Worm (Caenorhabditis elegans) whole organism, midembryonic: ENCODE measurements around the gene Y37E11AL.3.

Experiments used
- T22C8.4 ChIP-seq: fragments of 200-800 bp; sonication (Bioruptor generic); IDR thresholded peaks from 2 replicates; pipeline ENCODE4 v1.3.6; 2022; ENCODE audit warnings: missing genetic modification characterization, missing compliant biosample characterization
- flt-1 ChIP-seq: fragments of 200-800 bp; sonication (Bioruptor generic); IDR thresholded peaks from 2 replicates; pipeline ENCODE4 v1.3.6; 2022; ENCODE audit warnings: missing genetic modification characterization, missing compliant biosample characterization
- ref-1 ChIP-seq: fragments of 200-800 bp; sonication (Bioruptor generic); conservative IDR thresholded peaks from 2 replicates; pipeline ENCODE4 v1.3.6; 2022; ENCODE audit warnings: missing genetic modification reagents, missing genetic modification characterization, missing compliant biosample characterization
- tab-1 ChIP-seq: fragments of 200-800 bp; sonication (Bioruptor generic); IDR thresholded peaks from 2 replicates; pipeline ENCODE4 v1.3.6; 2022; ENCODE audit warnings: missing genetic modification characterization, missing compliant biosample characterization
- ztf-23 ChIP-seq: fragments of 200-800 bp; sonication (Bioruptor generic); IDR thresholded peaks from 2 replicates; pipeline ENCODE4 v1.3.6; 2022; ENCODE audit warnings: missing genetic modification reagents, missing genetic modification characterization, missing compliant biosample characterization

DNA sequence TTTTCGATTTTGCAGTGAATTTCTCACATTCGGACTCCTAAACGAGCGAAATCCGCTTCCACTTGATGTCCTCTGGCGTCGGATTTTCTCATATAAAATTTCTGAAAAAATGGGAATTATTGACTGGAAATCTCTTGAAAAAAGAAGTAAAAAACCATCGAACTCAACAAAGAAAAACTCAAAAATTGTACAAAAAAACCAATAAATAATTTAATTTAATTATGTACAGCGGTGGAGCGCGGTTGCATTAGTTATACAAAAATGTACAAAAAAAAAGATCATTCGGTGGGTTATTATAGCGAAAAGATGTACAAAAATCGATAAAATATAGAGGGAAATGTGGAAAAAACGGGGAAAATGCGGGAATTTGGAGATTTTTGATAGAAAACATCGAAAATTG is 28.0 kb downstream of the Y37E11AL.3 start, which contains the start of gene Y37E11AM.4:
- TF ChIP-seq ref-1 = no peak
- TF ChIP-seq ztf-23 (GFP tag; lab: Robert Waterston, UW) = no peak
- TF ChIP-seq flt-1 (GFP tag; lab: Robert Waterston, UW) = no peak
- TF ChIP-seq tab-1 = no peak
- no peak for TF ChIP-seq T22C8.4 (GFP tag; lab: Robert Waterston, UW)
